Worm (Caenorhabditis elegans): ENCODE measurements around the gene C35D10.17.

DNA sequence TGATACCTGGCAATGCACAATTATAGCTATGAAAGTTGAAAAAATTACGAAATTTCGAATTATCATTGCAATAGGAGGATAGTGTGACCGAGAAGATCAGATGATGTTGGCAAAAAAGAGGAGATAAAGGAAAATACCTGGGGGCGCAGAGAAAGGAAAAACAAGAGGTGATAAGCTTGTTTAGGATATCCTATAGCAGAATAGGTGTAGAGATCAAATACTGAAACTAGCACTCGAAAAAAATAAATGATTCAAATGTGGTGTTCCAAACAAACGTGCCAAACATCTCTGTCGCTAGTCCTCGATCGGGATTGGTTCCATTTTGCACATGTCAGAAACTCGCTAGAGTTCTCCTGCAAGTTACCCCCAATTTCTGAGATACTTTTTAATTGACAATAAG, 37.4 kb upstream of the C35D10.17 start, which contains the start of gene F26A1.9:
- TF ChIP-seq aly-2 (tag; optimal IDR thresholded peaks at IDR 0.05) (no peak), pqm-1 (tag; optimal IDR thresholded peaks at IDR 0.05) (no peak)

Measured in whole organism, L3 larva.